Fruit fly (Drosophila melanogaster) whole organism, embryonic: ENCODE measurements around the gene CG3457.

ENCODE experiments used
- ATbp ChIP-seq: fragments of 200-800 bp; sonication (Bioruptor generic); optimal IDR thresholded peaks from 2 replicates; lab custom pipeline; 2017; ENCODE audit warnings: missing biosample characterization, mild to moderate bottlenecking, missing genetic modification characterization, missing genetic modification reagents
- CG10431 ChIP-seq: fragments of 200-800 bp; sonication (Bioruptor generic); optimal IDR thresholded peaks from 3 replicates; lab custom pipeline; 2018; ENCODE audit warnings: missing biosample characterization, mild to moderate bottlenecking, missing genetic modification characterization
- CG10654 ChIP-seq: fragments of 200-800 bp; sonication (Bioruptor generic); optimal IDR thresholded peaks from 2 replicates; lab custom pipeline; 2016; ENCODE audit warnings: missing biosample characterization, missing genetic modification characterization
- CG11560 ChIP-seq: fragments of 200-800 bp; sonication (Bioruptor generic); IDR thresholded peaks from 3 replicates; pipeline ENCODE4 v1.3.6; 2022; ENCODE audit warnings: missing biosample characterization, missing genetic modification characterization
- CG13287 ChIP-seq: fragments of 200-800 bp; sonication (Bioruptor generic); IDR thresholded peaks from 2 replicates; pipeline ENCODE4 v1.3.6; 2022; ENCODE audit warnings: missing biosample characterization, missing genetic modification characterization; ENCODE audit not compliant: partially characterized antibody
- CG14050 ChIP-seq: fragments of 200-800 bp; sonication (Bioruptor generic); IDR thresholded peaks from 3 replicates; pipeline ENCODE4 v1.3.6; 2022; ENCODE audit warnings: missing biosample characterization, missing genetic modification characterization
- CG14965 ChIP-seq: fragments of 200-800 bp; sonication (Bioruptor generic); optimal IDR thresholded peaks from 2 replicates; lab custom pipeline; 2016; ENCODE audit warnings: missing biosample characterization, missing genetic modification characterization, borderline replicate concordance
- CG15073 ChIP-seq: fragments of 200-800 bp; sonication (Bioruptor generic); optimal IDR thresholded peaks from 2 replicates; lab custom pipeline; 2016; ENCODE audit warnings: missing biosample characterization, missing genetic modification characterization
- CG15269 ChIP-seq: fragments of 200-800 bp; sonication (Bioruptor generic); optimal IDR thresholded peaks from 2 replicates; lab custom pipeline; 2018; ENCODE audit warnings: missing biosample characterization, mild to moderate bottlenecking, missing genetic modification characterization, moderate library complexity
- CG15514 ChIP-seq: fragments of 200-800 bp; sonication (Bioruptor generic); optimal IDR thresholded peaks from 3 replicates; lab custom pipeline; 2017; ENCODE audit warnings: missing biosample characterization, missing genetic modification characterization, mild to moderate bottlenecking, moderate library complexity, missing genetic modification reagents
- CG1603 ChIP-seq: fragments of 200-800 bp; sonication (Bioruptor generic); optimal IDR thresholded peaks from 2 replicates; lab custom pipeline; 2019; ENCODE audit warnings: missing biosample characterization, mild to moderate bottlenecking, missing genetic modification characterization, moderate library complexity
- CG17328 ChIP-seq: fragments of 200-800 bp; sonication (Bioruptor generic); IDR thresholded peaks from 2 replicates; pipeline ENCODE4 v1.3.6; 2022; ENCODE audit warnings: missing biosample characterization, missing genetic modification characterization
- CG17612 ChIP-seq: fragments of 200-800 bp; sonication (Bioruptor generic); IDR thresholded peaks from 2 replicates; pipeline ENCODE4 v1.3.6; 2022; ENCODE audit warnings: missing biosample characterization, missing genetic modification characterization
- CG18619 ChIP-seq: fragments of 200-800 bp; sonication (Bioruptor generic); optimal IDR thresholded peaks from 3 replicates; lab custom pipeline; 2017; ENCODE audit warnings: missing biosample characterization, mild to moderate bottlenecking, missing genetic modification characterization
- CG2712 ChIP-seq: fragments of 200-800 bp; optimal IDR thresholded peaks from 3 replicates; lab custom pipeline; 2019; ENCODE audit warnings: missing biosample characterization, mild to moderate bottlenecking, missing genetic modification characterization, moderate library complexity
- CG34224 ChIP-seq: fragments of 200-800 bp; sonication (Bioruptor generic); IDR thresholded peaks from 3 replicates; pipeline ENCODE4 v1.3.6; 2022; ENCODE audit warnings: missing biosample characterization, missing genetic modification characterization; ENCODE audit not compliant: partially characterized antibody
- CG3726 ChIP-seq: fragments of 200-800 bp; sonication (Bioruptor generic); IDR thresholded peaks from 3 replicates; pipeline ENCODE4, ENCODE4 v1.3.6; 2022; ENCODE audit warnings: missing biosample characterization, missing genetic modification characterization
- CG4360 ChIP-seq: fragments of 200-800 bp; sonication (Bioruptor generic); IDR thresholded peaks from 2 replicates; pipeline ENCODE4 v1.3.6; 2022; ENCODE audit warnings: missing biosample characterization, missing genetic modification characterization
- CG8388 ChIP-seq: fragments of 200-800 bp; sonication (Bioruptor generic); optimal IDR thresholded peaks from 2 replicates; lab custom pipeline; 2019; ENCODE audit warnings: missing biosample characterization, mild to moderate bottlenecking, missing genetic modification characterization, moderate library complexity
- CG9215 ChIP-seq: fragments of 200-800 bp; sonication (Bioruptor generic); IDR thresholded peaks from 2 replicates; pipeline ENCODE4 v1.3.6; 2022; ENCODE audit warnings: missing biosample characterization, missing genetic modification characterization
- CG9797 ChIP-seq: fragments of 200-800 bp; sonication (Bioruptor generic); optimal IDR thresholded peaks from 3 replicates; lab custom pipeline; 2018; ENCODE audit warnings: missing biosample characterization, mild to moderate bottlenecking, missing genetic modification characterization
- Chrac-16 ChIP-seq: fragments of 200-800 bp; sonication (Bioruptor generic); optimal IDR thresholded peaks from 3 replicates; lab custom pipeline; 2016; ENCODE audit warnings: missing biosample characterization, missing genetic modification characterization
- Doc2 ChIP-seq: fragments of 200-800 bp; sonication (Bioruptor generic); IDR thresholded peaks from 2 replicates; pipeline ENCODE4 v1.3.6; 2022; ENCODE audit warnings: missing biosample characterization, missing genetic modification characterization
- Ets65A ChIP-seq: fragments of 200-800 bp; sonication (Bioruptor generic); peaks from one replicate; lab custom pipeline; 2016; ENCODE audit warnings: missing biosample characterization, missing genetic modification characterization
- Lpt ChIP-seq: fragments of >200 bp; optimal IDR thresholded peaks from 2 replicates; lab custom pipeline; 2018; ENCODE audit warnings: missing biosample characterization, missing genetic modification characterization
- MTF-1 ChIP-seq: fragments of 200-800 bp; sonication (Bioruptor generic); optimal IDR thresholded peaks from 2 replicates; lab custom pipeline; 2018; ENCODE audit warnings: missing biosample characterization, mild to moderate bottlenecking, missing genetic modification characterization, borderline replicate concordance
- Oaz ChIP-seq: fragments of 200-800 bp; sonication (Bioruptor generic); IDR thresholded peaks from 2 replicates; pipeline ENCODE4 v1.3.6; 2022; ENCODE audit warnings: missing biosample characterization, missing genetic modification characterization
- Sry-β ChIP-seq: fragments of 200-800 bp; sonication (Bioruptor generic); optimal IDR thresholded peaks from 2 replicates; lab custom pipeline; 2018; ENCODE audit warnings: missing biosample characterization, mild to moderate bottlenecking, missing genetic modification characterization, moderate library complexity
- Usf ChIP-seq: fragments of 200-800 bp; sonication (Bioruptor generic); optimal IDR thresholded peaks from 2 replicates; lab custom pipeline; 2017; ENCODE audit warnings: missing genotype, missing biosample characterization, missing genetic modification characterization
- YL-1 ChIP-seq: fragments of 200-800 bp; sonication (Bioruptor generic); optimal IDR thresholded peaks from 3 replicates; lab custom pipeline; 2017; ENCODE audit warnings: missing biosample characterization, mild to moderate bottlenecking, missing genetic modification characterization
- ato ChIP-seq: fragments of 200-800 bp; sonication (Bioruptor generic); IDR thresholded peaks from 2 replicates; pipeline ENCODE4 v1.3.6; 2022; ENCODE audit warnings: missing biosample characterization, missing genetic modification characterization; ENCODE audit not compliant: partially characterized antibody
- cg ChIP-seq: fragments of 200-800 bp; sonication (Bioruptor generic); optimal IDR thresholded peaks from 3 replicates; lab custom pipeline; 2019; ENCODE audit warnings: missing biosample characterization, mild to moderate bottlenecking, missing genetic modification characterization, moderate library complexity
- ci ChIP-seq: fragments of 200-800 bp; sonication (Bioruptor generic); IDR thresholded peaks from 3 replicates; pipeline ENCODE4 v1.3.6; 2022; ENCODE audit warnings: missing biosample characterization, missing genetic modification characterization
- crc ChIP-seq: fragments of 200-800 bp; sonication (Bioruptor generic); optimal IDR thresholded peaks from 2 replicates; lab custom pipeline; 2016; ENCODE audit warnings: missing biosample characterization, missing genetic modification characterization
- en ChIP-seq: fragments of 200-800 bp; sonication (Bioruptor generic); optimal IDR thresholded peaks from 2 replicates; lab custom pipeline; 2016; ENCODE audit warnings: missing biosample characterization, missing genetic modification characterization
- esg ChIP-seq: fragments of 200-800 bp; sonication (Bioruptor generic); conservative IDR thresholded peaks from 2 replicates; pipeline ENCODE4 v1.3.6; 2022; ENCODE audit warnings: missing biosample characterization, missing genetic modification characterization
- h ChIP-seq: fragments of >200 bp; optimal IDR thresholded peaks from 2 replicates; lab custom pipeline; 2017
- ham ChIP-seq: fragments of 200-800 bp; sonication (Bioruptor generic); IDR thresholded peaks from 2 replicates; pipeline ENCODE4 v1.3.6; 2022; ENCODE audit warnings: missing biosample characterization, missing genetic modification characterization
- mirr ChIP-seq: fragments of 200-800 bp; sonication (Bioruptor generic); optimal IDR thresholded peaks from 3 replicates; lab custom pipeline; 2018; ENCODE audit warnings: missing biosample characterization, mild to moderate bottlenecking, missing genetic modification characterization
- nau ChIP-seq: fragments of 200-800 bp; sonication (Bioruptor generic); optimal IDR thresholded peaks from 3 replicates; lab custom pipeline; 2017; ENCODE audit warnings: missing biosample characterization, mild to moderate bottlenecking, missing genetic modification characterization, missing genetic modification reagents
- row ChIP-seq: fragments of 200-800 bp; sonication (Bioruptor generic); IDR thresholded peaks from 3 replicates; pipeline ENCODE4 v1.3.6; 2022; ENCODE audit warnings: missing biosample characterization, missing genetic modification characterization
- salm ChIP-seq: fragments of 200-800 bp; sonication (Bioruptor generic); optimal IDR thresholded peaks from 2 replicates; lab custom pipeline; 2018; ENCODE audit warnings: missing biosample characterization, mild to moderate bottlenecking, missing genetic modification characterization
- sens ChIP-seq: fragments of 200-800 bp; sonication (Bioruptor generic); peaks from one replicate; lab custom pipeline; 2016; ENCODE audit warnings: missing biosample characterization, missing genetic modification characterization
- slbo ChIP-seq: fragments of 200-800 bp; sonication (Bioruptor generic); IDR thresholded peaks from 2 replicates; pipeline ENCODE4 v1.3.6; 2022; ENCODE audit warnings: missing biosample characterization, missing genetic modification characterization
- slp2 ChIP-seq: fragments of 200-800 bp; sonication (Bioruptor generic); optimal IDR thresholded peaks from 2 replicates; lab custom pipeline; 2016; ENCODE audit warnings: missing biosample characterization, missing genetic modification characterization
- sob ChIP-seq: fragments of 200-800 bp; sonication (Bioruptor generic); IDR thresholded peaks from 2 replicates; pipeline ENCODE4 v1.3.6; 2022; ENCODE audit warnings: missing biosample characterization, missing genetic modification characterization
- sug ChIP-seq: fragments of 200-800 bp; optimal IDR thresholded peaks from 2 replicates; lab custom pipeline; 2019; ENCODE audit warnings: missing biosample characterization, mild to moderate bottlenecking, missing genetic modification characterization, moderate library complexity
- toy ChIP-seq: fragments of 200-800 bp; sonication (Bioruptor generic); IDR thresholded peaks from 2 replicates; pipeline ENCODE4 v1.3.6; 2022; ENCODE audit warnings: missing biosample characterization, missing genetic modification characterization
- wek ChIP-seq: fragments of 200-800 bp; sonication (Bioruptor generic); optimal IDR thresholded peaks from 3 replicates; lab custom pipeline; 2018; ENCODE audit warnings: missing biosample characterization, mild to moderate bottlenecking, missing genetic modification characterization, moderate library complexity
- wor ChIP-seq: fragments of 200-800 bp; sonication (Bioruptor generic); IDR thresholded peaks from 2 replicates; pipeline ENCODE4 v1.3.6; 2022; ENCODE audit warnings: missing biosample characterization, missing genetic modification characterization

The CG3457 gene

DNA sequence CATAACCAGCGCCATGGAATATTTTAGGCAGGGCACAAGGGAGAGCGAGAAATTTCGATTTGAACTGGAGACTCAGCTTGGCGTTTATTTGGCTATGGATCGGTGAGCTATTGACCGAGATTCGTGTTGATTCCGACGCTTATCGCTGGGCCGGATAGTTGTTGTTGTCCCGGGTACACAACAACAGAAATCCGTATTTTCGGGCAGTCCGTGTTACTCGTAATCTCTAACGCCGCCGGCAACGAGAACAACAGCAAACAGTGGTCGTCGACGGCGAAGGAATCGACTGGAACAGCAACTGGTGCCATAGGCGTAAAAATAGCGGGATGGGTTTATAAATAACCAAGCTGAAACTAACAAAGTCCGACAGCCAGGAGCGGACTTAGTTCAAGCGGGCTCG, 4.3 kb downstream of the CG3457 start (continued):
- TF ChIP-seq ham (GFP tag; lab: Robert Waterston, UW) (no peak), Ets65A (no peak), slp2 (GFP tag; lab: Kevin White, UChicago) (no peak), CG18619 (GFP tag; lab: Kevin White, UChicago) (no peak), CG15073 (GFP tag; lab: Kevin White, UChicago) (no peak), CG2712 (tag; lab: Kevin White, UChicago) (no peak), mirr (GFP tag; lab: Kevin White, UChicago) (no peak), row (GFP tag; lab: Robert Waterston, UW) (no peak), CG9797 (GFP tag; lab: Kevin White, UChicago) (no peak), CG8388 (GFP tag; lab: Kevin White, UChicago) (no peak), CG34224 (GFP tag; lab: Robert Waterston, UW) (no peak), ATbp (GFP tag; lab: Kevin White, UChicago) (peak; percentile 59), sens (GFP tag; lab: Kevin White, UChicago) (peak; percentile 5), CG4360 (peak; percentile 40; the same call in 1 of the 2 replicates), toy (GFP tag; lab: Robert Waterston, UW) (no peak), cg (GFP tag; lab: Kevin White, UChicago) (no peak), wek (GFP tag; lab: Kevin White, UChicago) (peak; percentile 26), YL-1 (GFP tag; lab: Kevin White, UChicago) (no peak), CG14965 (GFP tag; lab: Kevin White, UChicago) (no peak), CG9215 (GFP tag; lab: Robert Waterston, UW) (no peak), CG15269 (tag; lab: Kevin White, UChicago) (no peak), nau (no peak), CG1603 (tag; lab: Kevin White, UChicago) (peak; percentile 7), CG14050 (GFP tag; lab: Robert Waterston, UW) (no peak), CG17328 (GFP tag; lab: Robert Waterston, UW) (no peak), salm (tag; lab: Kevin White, UChicago) (no peak), MTF-1 (GFP tag; lab: Kevin White, UChicago) (no peak), crc (GFP tag; lab: Kevin White, UChicago) (no peak), CG15514 (GFP tag; lab: Kevin White, UChicago) (no peak), en (GFP tag; lab: Kevin White, UChicago) (no peak), CG10431 (no peak), slbo (GFP tag; lab: Robert Waterston, UW) (no peak), sug (peak; percentile 4), CG10654 (no peak), CG11560 (tag; lab: Robert Waterston, UW) (no peak), ato (no peak), Sry-β (no peak), Lpt (GFP tag; lab: Kevin White, UChicago) (no peak), h (lab: Kevin White, UChicago) (no peak), sob (GFP tag; lab: Robert Waterston, UW) (no peak), CG3726 (GFP tag; lab: Robert Waterston, UW) (no peak), ci (GFP tag; lab: Robert Waterston, UW) (peak; percentile 72; the same call in 2 of the 3 replicates), Usf (GFP tag; lab: Kevin White, UChicago) (no peak), wor (no peak), CG13287 (GFP tag; lab: Robert Waterston, UW) (no peak), esg (no peak), Chrac-16 (GFP tag; lab: Kevin White, UChicago) (no peak), Oaz (GFP tag; lab: Robert Waterston, UW) (no peak), Doc2 (GFP tag; lab: Robert Waterston, UW) (no peak), CG17612 (GFP tag; lab: Robert Waterston, UW) (no peak)
